Worm (Caenorhabditis elegans) whole organism, L3 larva: ENCODE data around the gene C05C10.3.

ENCODE experiments used
- R02D3.7 ChIP-seq: fragments of 150-350 bp; optimal IDR thresholded peaks from 2 replicates; lab custom pipeline; 2014; ENCODE audit warnings: missing biosample characterization, missing genetic modification characterization
- ZK546.5 ChIP-seq: sonication (generic microtip); optimal IDR thresholded peaks from 2 replicates; lab custom pipeline; 2017; ENCODE audit warnings: missing biosample characterization, missing genetic modification characterization
- ceh-16 ChIP-seq: sonication (generic microtip); optimal IDR thresholded peaks from 2 replicates; lab custom pipeline; 2017; ENCODE audit warnings: missing biosample characterization, missing genetic modification characterization
- ceh-82 ChIP-seq: fragments of 150-350 bp; optimal IDR thresholded peaks from 2 replicates; lab custom pipeline; 2014; ENCODE audit warnings: missing biosample characterization, missing genetic modification characterization
- ceh-9 ChIP-seq: sonication (generic microtip); optimal IDR thresholded peaks from 2 replicates; lab custom pipeline; 2018; ENCODE audit warnings: missing biosample characterization, missing genetic modification characterization
- daf-12 ChIP-seq: fragments of 150-350 bp; optimal IDR thresholded peaks from 2 replicates; lab custom pipeline; 2014; ENCODE audit warnings: missing biosample characterization, missing genetic modification reagents, missing genetic modification characterization
- egl-27 ChIP-seq: sonication (generic microtip); optimal IDR thresholded peaks from 4 replicates; lab custom pipeline; 2017; ENCODE audit warnings: missing biosample characterization, missing genetic modification reagents, missing genetic modification characterization
- egl-5 ChIP-seq: fragments of 150-350 bp; optimal IDR thresholded peaks from 2 replicates; lab custom pipeline; 2017; ENCODE audit warnings: missing biosample characterization, missing genetic modification reagents, missing genetic modification characterization, inconsistent platforms
- elt-1 ChIP-seq: fragments of 150-350 bp; optimal IDR thresholded peaks from 2 replicates; lab custom pipeline; 2014; ENCODE audit warnings: missing biosample characterization, missing genetic modification characterization
- elt-2 ChIP-seq: sonication (generic microtip); optimal IDR thresholded peaks from 2 replicates; lab custom pipeline; 2016; ENCODE audit warnings: missing genetic modification reagents, mild to moderate bottlenecking, missing genetic modification characterization, missing compliant biosample characterization
- elt-3 ChIP-seq, 3 experiments: fragments of 150-350 bp in 1 of 3; sonication (generic microtip) in 2 of 3; optimal IDR thresholded peaks; 2 replicates in 2 of 3; 4 replicates in 1 of 3; lab custom pipeline; 2014 to 2017; ENCODE audit warnings: missing biosample characterization in 3 of 3, missing genetic modification characterization in 3 of 3
- eor-1 ChIP-seq, 2 experiments: fragments of 150-350 bp; optimal IDR thresholded peaks; 2 replicates each; lab custom pipeline; 2014 to 2018; ENCODE audit warnings: missing biosample characterization in 2 of 2, missing genetic modification characterization in 2 of 2
- fkh-2 ChIP-seq: fragments of 150-350 bp; optimal IDR thresholded peaks from 2 replicates; lab custom pipeline; 2014; ENCODE audit warnings: missing biosample characterization, missing genetic modification reagents, missing genetic modification characterization
- fos-1 ChIP-seq: fragments of 150-350 bp; optimal IDR thresholded peaks from 2 replicates; lab custom pipeline; 2014; ENCODE audit warnings: missing biosample characterization, missing genetic modification characterization
- hmg-11 ChIP-seq: sonication (generic microtip); optimal IDR thresholded peaks from 2 replicates; lab custom pipeline; 2016; ENCODE audit warnings: missing genetic modification characterization, missing compliant biosample characterization
- lin-15B ChIP-seq: fragments of 150-350 bp; optimal IDR thresholded peaks from 2 replicates; lab custom pipeline; 2014; ENCODE audit warnings: missing biosample characterization, missing genetic modification characterization
- lin-39 ChIP-seq: fragments of 150-350 bp; optimal IDR thresholded peaks from 2 replicates; lab custom pipeline; 2018; ENCODE audit warnings: missing biosample characterization, missing genetic modification reagents, missing genetic modification characterization
- lsy-12 ChIP-seq: sonication (generic microtip); optimal IDR thresholded peaks from 2 replicates; lab custom pipeline; 2016; ENCODE audit warnings: mild to moderate bottlenecking, missing genetic modification characterization, missing compliant biosample characterization
- mdl-1 ChIP-seq: fragments of 150-350 bp; optimal IDR thresholded peaks from 2 replicates; lab custom pipeline; 2014; ENCODE audit warnings: missing biosample characterization, missing genetic modification characterization
- mml-1 ChIP-seq: fragments of 150-350 bp; sonication (generic microtip); optimal IDR thresholded peaks from 3 replicates; lab custom pipeline; 2014; ENCODE audit warnings: missing biosample characterization, missing genetic modification characterization
- nfya-1 ChIP-seq: sonication (generic microtip); optimal IDR thresholded peaks from 2 replicates; lab custom pipeline; 2017; ENCODE audit warnings: missing genetic modification characterization, mild to moderate bottlenecking, missing compliant biosample characterization, antibody characterized with exemption, moderate library complexity; ENCODE audit not compliant: insufficient read depth
- nhr-11 ChIP-seq: fragments of 150-350 bp; optimal IDR thresholded peaks from 2 replicates; lab custom pipeline; 2014; ENCODE audit warnings: missing biosample characterization, missing genetic modification characterization
- nhr-12 ChIP-seq: fragments of 150-350 bp; optimal IDR thresholded peaks from 2 replicates; lab custom pipeline; 2014; ENCODE audit warnings: missing biosample characterization, missing genetic modification characterization
- nhr-23 ChIP-seq: fragments of 150-350 bp; optimal IDR thresholded peaks from 2 replicates; lab custom pipeline; 2014; ENCODE audit warnings: missing biosample characterization, missing genetic modification reagents, missing genetic modification characterization
- nhr-237 ChIP-seq: fragments of 150-350 bp; optimal IDR thresholded peaks from 2 replicates; lab custom pipeline; 2014; ENCODE audit warnings: missing biosample characterization, missing genetic modification characterization
- nhr-25 ChIP-seq: sonication (generic microtip); optimal IDR thresholded peaks from 2 replicates; lab custom pipeline; 2017; ENCODE audit warnings: missing biosample characterization, missing genetic modification characterization
- nhr-28 ChIP-seq: fragments of 150-350 bp; optimal IDR thresholded peaks from 2 replicates; lab custom pipeline; 2014; ENCODE audit warnings: missing biosample characterization, missing genetic modification characterization
- nhr-43 ChIP-seq: sonication (generic microtip); optimal IDR thresholded peaks from 2 replicates; lab custom pipeline; 2016; ENCODE audit warnings: mild to moderate bottlenecking, missing genetic modification characterization, missing compliant biosample characterization; ENCODE audit not compliant: poor library complexity, severe bottlenecking
- nhr-76 ChIP-seq: fragments of 150-350 bp; sonication (generic microtip); optimal IDR thresholded peaks from 5 replicates; lab custom pipeline; 2014; ENCODE audit warnings: missing biosample characterization, missing genetic modification characterization
- pha-4 ChIP-seq: fragments of 150-350 bp; optimal IDR thresholded peaks from 2 replicates; lab custom pipeline; 2014; ENCODE audit warnings: missing biosample characterization, missing genetic modification reagents, missing genetic modification characterization
- sea-2 ChIP-seq: fragments of 150-350 bp; sonication (generic microtip); optimal IDR thresholded peaks from 4 replicates; lab custom pipeline; 2014; ENCODE audit warnings: missing biosample characterization, missing genetic modification reagents, missing genetic modification characterization
- snpc-4 ChIP-seq: fragments of 150-350 bp; optimal IDR thresholded peaks from 2 replicates; lab custom pipeline; 2014; ENCODE audit warnings: missing biosample characterization, missing genetic modification characterization
- tbx-2 ChIP-seq: sonication (generic microtip); optimal IDR thresholded peaks from 2 replicates; lab custom pipeline; 2016; ENCODE audit warnings: mild to moderate bottlenecking, missing genetic modification characterization, missing compliant biosample characterization
- unc-39 ChIP-seq: sonication (generic microtip); optimal IDR thresholded peaks from 4 replicates; lab custom pipeline; 2017; ENCODE audit warnings: missing biosample characterization, missing genetic modification characterization
- unc-62 ChIP-seq: fragments of 150-350 bp; sonication (generic microtip); optimal IDR thresholded peaks from 4 replicates; lab custom pipeline; 2014; ENCODE audit warnings: missing biosample characterization, missing genetic modification reagents, missing genetic modification characterization
- zag-1 ChIP-seq: fragments of 150-350 bp; optimal IDR thresholded peaks from 2 replicates; lab custom pipeline; 2014; ENCODE audit warnings: missing biosample characterization, missing genetic modification characterization
- ztf-4 ChIP-seq: fragments of 150-350 bp; optimal IDR thresholded peaks from 2 replicates; lab custom pipeline; 2014; ENCODE audit warnings: missing biosample characterization, missing genetic modification characterization

The C05C10.3 gene

ce11 chrII:9931012-9931411 is 5.7 kb downstream of the C05C10.3 start:
- TF ChIP-seq pha-4 (tag; lab: Kevin White, UChicago) (no peak), sea-2 (GFP tag; lab: Kevin White, UChicago) (no peak), egl-5 (tag; lab: Kevin White, UChicago) (no peak), elt-2 (no peak), zag-1 (tag; lab: Kevin White, UChicago) (no peak), hmg-11 (tag; lab: Kevin White, UChicago) (peak; percentile 59), ceh-16 (tag; lab: Kevin White, UChicago) (no peak), ZK546.5 (no peak), tbx-2 (tag; lab: Kevin White, UChicago) (no peak), daf-12 (tag; lab: Kevin White, UChicago) (no peak), nhr-25 (no peak), ceh-82 (tag; lab: Kevin White, UChicago) (no peak), lin-15B (tag; lab: Kevin White, UChicago) (peak; percentile 78), nhr-23 (tag; lab: Kevin White, UChicago) (no peak), unc-62 (GFP tag; lab: Kevin White, UChicago) (no peak), R02D3.7 (tag; lab: Kevin White, UChicago) (no peak), ztf-4 (tag; lab: Kevin White, UChicago) (no peak), elt-1 (no peak), nhr-28 (no peak), nhr-11 (tag; lab: Kevin White, UChicago) (peak; percentile 49), nhr-12 (tag; lab: Kevin White, UChicago) (no peak), nhr-43 (tag; lab: Kevin White, UChicago) (peak; percentile 9), nhr-76 (tag; lab: Kevin White, UChicago) (no peak), mdl-1 (tag; lab: Kevin White, UChicago) (no peak), nhr-237 (tag; lab: Kevin White, UChicago) (no peak), eor-1 (tag; optimal IDR thresholded peaks at IDR 0.05; lab: Kevin White, UChicago) (no peak), nfya-1 (tag; lab: Kevin White, UChicago) (peak; percentile 47), mml-1 (tag; lab: Kevin White, UChicago) (no peak)

ce11 chrII:9928470-9928869 is 8.2 kb downstream of the C05C10.3 start:
- TF ChIP-seq ceh-9 (tag; lab: Kevin White, UChicago) (no peak), egl-27 (tag; lab: Kevin White, UChicago) (no peak), fos-1 (tag; lab: Kevin White, UChicago) (no peak), tbx-2 (tag; lab: Kevin White, UChicago) (no peak), mml-1 (tag; lab: Kevin White, UChicago) (no peak), ceh-16 (tag; lab: Kevin White, UChicago) (no peak), unc-39 (tag; lab: Kevin White, UChicago) (no peak), snpc-4 (tag; lab: Kevin White, UChicago) (no peak), daf-12 (tag; lab: Kevin White, UChicago) (no peak), zag-1 (tag; lab: Kevin White, UChicago) (no peak), nhr-28 (no peak), ztf-4 (tag; lab: Kevin White, UChicago) (no peak), elt-1 (no peak), unc-62 (GFP tag; lab: Kevin White, UChicago) (no peak), lin-39 (tag; lab: Kevin White, UChicago) (no peak), nhr-76 (tag; lab: Kevin White, UChicago) (no peak), fkh-2 (no peak), lsy-12 (tag; lab: Kevin White, UChicago) (no peak)
- TF ChIP-seq, all 47 proteins: peak for 0

- TF ChIP-seq elt-3 (tag; optimal IDR thresholded peaks at IDR 0.05; lab: Kevin White, UChicago) (no peak), fkh-2 (no peak), eor-1 (tag; optimal IDR thresholded peaks at IDR 0.05; lab: Kevin White, UChicago) (no peak), nfya-1 (tag; lab: Kevin White, UChicago) (peak; percentile 35)
These were observed 14.9 kb downstream of the C05C10.3 start, which contains the start of gene C05C10.2 for ce11 chrII:9921622-9922269. TSS of gene C05C10.2 (plus strand) at chrII:9922219.
